Fruit fly (Drosophila melanogaster): Measurements from ENCODE around the gene CG11029.

dm6 chr2L:5740740-5741139, 5.2 kb upstream of the CG11029 start:
- TF ChIP-seq lz (GFP tag; optimal IDR thresholded peaks at IDR 0.05) (no peak), fd59A (GFP tag; optimal IDR thresholded peaks at IDR 0.05) (no peak), CG6854 (GFP tag; optimal IDR thresholded peaks at IDR 0.05) (peak; percentile 6), CG1621 (tag; optimal IDR thresholded peaks at IDR 0.05) (no peak), CG9139 (GFP tag; optimal IDR thresholded peaks at IDR 0.05) (peak; percentile 25), svp (GFP tag) (no peak), Hr38 (GFP tag; optimal IDR thresholded peaks at IDR 0.05) (no peak), Gug (GFP tag; IDR thresholded peaks at IDR 0.05) (no peak), spab (GFP tag; optimal IDR thresholded peaks at IDR 0.05) (no peak), CG11294 (GFP tag; IDR thresholded peaks at IDR 0.05) (no peak), fd85E (GFP tag; optimal IDR thresholded peaks at IDR 0.05) (no peak), CG3032 (tag; optimal IDR thresholded peaks at IDR 0.05) (no peak), Hr39 (GFP tag; optimal IDR thresholded peaks at IDR 0.05) (no peak)
